Worm (Caenorhabditis elegans) whole organism, young adult: ENCODE measurements around the gene F45F2.9.
A peak's percentile ranks its signal among the peaks of the same experiment; 100 is the strongest.

Source experiments
- B0019.2 ChIP-seq: fragments of 200-800 bp; sonication (Bioruptor generic); conservative IDR thresholded peaks from 2 replicates; pipeline ENCODE4 v1.3.6; 2022; ENCODE audit warnings: missing genetic modification reagents, missing genetic modification characterization, missing compliant biosample characterization
- C06A6.2 ChIP-seq: fragments of 200-800 bp; sonication (Bioruptor generic); conservative IDR thresholded peaks from 2 replicates; pipeline ENCODE4 v1.3.6; 2022; ENCODE audit warnings: missing genetic modification characterization, missing compliant biosample characterization
- F39B2.1 ChIP-seq: fragments of 200-800 bp; sonication (Bioruptor generic); IDR thresholded peaks from 2 replicates; pipeline ENCODE4 v1.3.6; 2022; ENCODE audit warnings: missing genetic modification reagents, missing genetic modification characterization, missing compliant biosample characterization
- F49E8.2 ChIP-seq: sonication (generic microtip); optimal IDR thresholded peaks from 3 replicates; lab custom pipeline; 2017; ENCODE audit warnings: missing genetic modification characterization, mild to moderate bottlenecking, missing compliant biosample characterization, antibody characterized with exemption, moderate library complexity; ENCODE audit not compliant: insufficient read depth
- F57C9.4 ChIP-seq: sonication (generic microtip); optimal IDR thresholded peaks from 2 replicates; lab custom pipeline; 2017; ENCODE audit warnings: mild to moderate bottlenecking, missing genetic modification characterization, missing compliant biosample characterization
- K11D2.4 ChIP-seq: fragments of 200-800 bp; sonication (Bioruptor generic); IDR thresholded peaks from 2 replicates; pipeline ENCODE4 v1.3.6; 2022; ENCODE audit warnings: missing genetic modification reagents, missing genetic modification characterization, missing compliant biosample characterization
- K12H6.12 ChIP-seq: fragments of 200-800 bp; sonication (Bioruptor generic); optimal IDR thresholded peaks from 2 replicates; lab custom pipeline; 2018; ENCODE audit warnings: mild to moderate bottlenecking, missing genetic modification characterization, missing compliant biosample characterization
- T26A5.8 ChIP-seq: sonication (generic microtip); optimal IDR thresholded peaks from 2 replicates; lab custom pipeline; 2016; ENCODE audit warnings: missing genetic modification characterization, missing compliant biosample characterization
- Y53G8AR.9 ChIP-seq: fragments of 200-800 bp; sonication (Bioruptor generic); conservative IDR thresholded peaks from 2 replicates; pipeline ENCODE4 v1.3.6; 2022; ENCODE audit warnings: missing genetic modification reagents, missing genetic modification characterization, missing compliant biosample characterization
- Y67H2A.10 ChIP-seq: fragments of 200-800 bp; sonication (Bioruptor generic); conservative IDR thresholded peaks from 2 replicates; pipeline ENCODE4 v1.3.6; 2022; ENCODE audit warnings: missing genetic modification reagents, missing genetic modification characterization, missing compliant biosample characterization
- Y79H2A.3 ChIP-seq: fragments of 200-800 bp; sonication (Bioruptor generic); conservative IDR thresholded peaks from 2 replicates; pipeline ENCODE4 v1.3.6; 2022; ENCODE audit warnings: missing genetic modification reagents, missing genetic modification characterization, missing compliant biosample characterization
- Y95B8A.8 ChIP-seq: fragments of 200-800 bp; sonication (Bioruptor generic); IDR thresholded peaks from 2 replicates; pipeline ENCODE4 v1.3.6; 2022; ENCODE audit warnings: missing genetic modification reagents, missing genetic modification characterization, missing compliant biosample characterization
- atf-7 ChIP-seq: sonication (generic microtip); optimal IDR thresholded peaks from 2 replicates; lab custom pipeline; 2017; ENCODE audit warnings: mild to moderate bottlenecking, missing genetic modification characterization, missing compliant biosample characterization
- attf-5 ChIP-seq: fragments of 200-800 bp; sonication (Bioruptor generic); optimal IDR thresholded peaks from 2 replicates; lab custom pipeline; 2018; ENCODE audit warnings: mild to moderate bottlenecking, missing genetic modification characterization, missing compliant biosample characterization
- bed-1 ChIP-seq: fragments of 200-800 bp; sonication (Bioruptor generic); IDR thresholded peaks from 2 replicates; pipeline ENCODE4 v1.3.6; 2022; ENCODE audit warnings: missing genetic modification reagents, missing genetic modification characterization, missing compliant biosample characterization
- ccch-3 ChIP-seq: fragments of 200-800 bp; sonication (Bioruptor generic); optimal IDR thresholded peaks from 2 replicates; lab custom pipeline; 2018; ENCODE audit warnings: mild to moderate bottlenecking, missing genetic modification characterization, missing compliant biosample characterization
- cebp-1 ChIP-seq, 2 experiments: fragments of 200-800 bp in 1 of 2; sonication (Bioruptor generic) in 1 of 2; sonication (generic microtip) in 1 of 2; IDR thresholded peaks in 1 of 2; optimal IDR thresholded peaks in 1 of 2; 2 replicates each; pipeline versions ENCODE4 v1.3.6 to Lab custom; 2017 to 2022; ENCODE audit warnings: missing compliant biosample characterization in 2 of 2, missing genetic modification characterization in 2 of 2, mild to moderate bottlenecking in 1 of 2, missing genetic modification reagents in 1 of 2, moderate library complexity in 1 of 2
- ceh-27 ChIP-seq: fragments of 200-800 bp; sonication (Bioruptor generic); optimal IDR thresholded peaks from 2 replicates; lab custom pipeline; 2018; ENCODE audit warnings: mild to moderate bottlenecking, missing genetic modification characterization, moderate library complexity, missing compliant biosample characterization
- ceh-40 ChIP-seq: fragments of 200-800 bp; sonication (Bioruptor generic); IDR thresholded peaks from 2 replicates; pipeline ENCODE4 v1.3.6; 2022; ENCODE audit warnings: missing genetic modification characterization, missing compliant biosample characterization
- ceh-58 ChIP-seq: fragments of 200-800 bp; sonication (Bioruptor generic); IDR thresholded peaks from 2 replicates; pipeline ENCODE4 v1.3.6; 2022; ENCODE audit warnings: missing genetic modification characterization, missing compliant biosample characterization
- ceh-79 ChIP-seq: sonication (generic microtip); optimal IDR thresholded peaks from 2 replicates; lab custom pipeline; 2017; ENCODE audit warnings: mild to moderate bottlenecking, missing genetic modification characterization, missing compliant biosample characterization
- dpff-1 ChIP-seq: sonication (generic microtip); optimal IDR thresholded peaks from 2 replicates; lab custom pipeline; 2017; ENCODE audit warnings: mild to moderate bottlenecking, missing genetic modification characterization, missing compliant biosample characterization
- egl-44 ChIP-seq: fragments of 200-800 bp; sonication (Bioruptor generic); IDR thresholded peaks from 2 replicates; pipeline ENCODE4 v1.3.6; 2022; ENCODE audit warnings: missing genetic modification reagents, missing genetic modification characterization, missing compliant biosample characterization
- egrh-3 ChIP-seq: fragments of 200-800 bp; sonication (Bioruptor generic); IDR thresholded peaks from 2 replicates; pipeline ENCODE4 v1.3.6; 2022; ENCODE audit warnings: missing genetic modification reagents, missing genetic modification characterization, missing compliant biosample characterization
- ekl-4 ChIP-seq: fragments of 200-800 bp; sonication (Bioruptor generic); IDR thresholded peaks from 2 replicates; pipeline ENCODE4 v1.3.6; 2022; ENCODE audit warnings: missing genetic modification reagents, missing genetic modification characterization, missing compliant biosample characterization
- fkh-3 ChIP-seq: sonication (generic microtip); optimal IDR thresholded peaks from 2 replicates; lab custom pipeline; 2016; ENCODE audit warnings: mild to moderate bottlenecking, missing genetic modification characterization, missing compliant biosample characterization
- him-1 ChIP-seq: sonication (generic microtip); optimal IDR thresholded peaks from 2 replicates; lab custom pipeline; 2016; ENCODE audit warnings: missing genotype, missing genetic modification reagents, missing genetic modification characterization, missing compliant biosample characterization
- hmg-1.2 ChIP-seq: fragments of 200-800 bp; sonication (Bioruptor generic); IDR thresholded peaks from 2 replicates; pipeline ENCODE4 v1.3.6; 2022; ENCODE audit warnings: missing genetic modification reagents, missing genetic modification characterization, missing compliant biosample characterization
- lag-1 ChIP-seq: fragments of 200-800 bp; sonication (Bioruptor generic); IDR thresholded peaks from 2 replicates; pipeline ENCODE4 v1.3.6; 2022; ENCODE audit warnings: missing genetic modification reagents, missing genetic modification characterization, missing compliant biosample characterization
- let-526 ChIP-seq: fragments of 200-800 bp; sonication (Bioruptor generic); IDR thresholded peaks from 2 replicates; pipeline ENCODE4 v1.3.6; 2022; ENCODE audit warnings: missing genetic modification reagents, missing genetic modification characterization, missing compliant biosample characterization
- let-607 ChIP-seq, 2 experiments: fragments of 200-800 bp in 1 of 2; sonication (Bioruptor generic) in 1 of 2; sonication (generic microtip) in 1 of 2; optimal IDR thresholded peaks; 2 replicates each; lab custom pipeline; 2016 to 2018; ENCODE audit warnings: mild to moderate bottlenecking in 2 of 2, missing compliant biosample characterization in 2 of 2, missing genetic modification characterization in 2 of 2, moderate library complexity in 2 of 2, missing genotype in 1 of 2
- lin-54 ChIP-seq: fragments of 200-800 bp; sonication (Bioruptor generic); optimal IDR thresholded peaks from 2 replicates; lab custom pipeline; 2018; ENCODE audit warnings: mild to moderate bottlenecking, missing genetic modification characterization, missing compliant biosample characterization
- lsy-27 ChIP-seq: sonication (generic microtip); optimal IDR thresholded peaks from 2 replicates; lab custom pipeline; 2017; ENCODE audit warnings: missing genetic modification characterization, mild to moderate bottlenecking, missing compliant biosample characterization, antibody characterized with exemption, missing genotype, borderline replicate concordance; ENCODE audit not compliant: insufficient read depth
- madf-10 ChIP-seq: sonication (generic microtip); optimal IDR thresholded peaks from 2 replicates; lab custom pipeline; 2016; ENCODE audit warnings: mild to moderate bottlenecking, missing genetic modification characterization, missing compliant biosample characterization
- madf-3 ChIP-seq: fragments of 200-800 bp; sonication (Bioruptor generic); IDR thresholded peaks from 2 replicates; pipeline ENCODE4 v1.3.6; 2022; ENCODE audit warnings: missing genetic modification reagents, missing genetic modification characterization, missing compliant biosample characterization
- mes-4 ChIP-seq: sonication (generic microtip); optimal IDR thresholded peaks from 2 replicates; lab custom pipeline; 2016; ENCODE audit warnings: missing genotype, missing genetic modification characterization, missing compliant biosample characterization
- nfya-1 ChIP-seq: sonication (generic microtip); optimal IDR thresholded peaks from 2 replicates; lab custom pipeline; 2017; ENCODE audit warnings: antibody characterized with exemption, missing compliant biosample characterization, missing genetic modification characterization, borderline replicate concordance; ENCODE audit not compliant: insufficient read depth
- nhr-179 ChIP-seq: sonication (generic microtip); optimal IDR thresholded peaks from 2 replicates; lab custom pipeline; 2016; ENCODE audit warnings: mild to moderate bottlenecking, missing genetic modification characterization, missing compliant biosample characterization
- nhr-90 ChIP-seq: sonication (generic microtip); optimal IDR thresholded peaks from 2 replicates; lab custom pipeline; 2016; ENCODE audit warnings: missing genotype, mild to moderate bottlenecking, missing genetic modification characterization, missing compliant biosample characterization
- snpc-1.3 ChIP-seq: sonication (generic microtip); optimal IDR thresholded peaks from 2 replicates; lab custom pipeline; 2017; ENCODE audit warnings: missing genetic modification characterization, mild to moderate bottlenecking, missing compliant biosample characterization, antibody characterized with exemption, moderate library complexity, missing genotype, missing genetic modification reagents; ENCODE audit not compliant: insufficient read depth
- somi-1 ChIP-seq: fragments of 200-800 bp; sonication (Bioruptor generic); optimal IDR thresholded peaks from 2 replicates; lab custom pipeline; 2018; ENCODE audit warnings: mild to moderate bottlenecking, missing genetic modification characterization, missing compliant biosample characterization
- sptf-2 ChIP-seq: fragments of 200-800 bp; sonication (Bioruptor generic); optimal IDR thresholded peaks from 2 replicates; lab custom pipeline; 2018; ENCODE audit warnings: mild to moderate bottlenecking, missing genetic modification characterization, missing compliant biosample characterization
- xnd-1 ChIP-seq: sonication (generic microtip); optimal IDR thresholded peaks from 2 replicates; lab custom pipeline; 2016; ENCODE audit warnings: missing genotype, missing genetic modification reagents, missing genetic modification characterization, missing compliant biosample characterization
- zim-3 ChIP-seq: sonication (generic microtip); optimal IDR thresholded peaks from 2 replicates; lab custom pipeline; 2017; ENCODE audit warnings: mild to moderate bottlenecking, missing genetic modification characterization, moderate library complexity, missing compliant biosample characterization
- ztf-26 ChIP-seq: sonication (generic microtip); optimal IDR thresholded peaks from 2 replicates; lab custom pipeline; 2017; ENCODE audit warnings: missing genetic modification characterization, missing compliant biosample characterization
- ztf-28 ChIP-seq: fragments of 200-800 bp; sonication (Bioruptor generic); IDR thresholded peaks from 2 replicates; pipeline ENCODE4 v1.3.6; 2022; ENCODE audit warnings: missing genetic modification reagents, missing genetic modification characterization, missing compliant biosample characterization
- ztf-3 ChIP-seq: fragments of 200-800 bp; sonication (Bioruptor generic); optimal IDR thresholded peaks from 2 replicates; lab custom pipeline; 2018; ENCODE audit warnings: mild to moderate bottlenecking, missing genetic modification characterization, missing compliant biosample characterization

The F45F2.9 gene

ce11 chrV:8495965-8496364 lies 17.3 kb downstream of the F45F2.9 start (continued):
- peak; percentile 43 for TF ChIP-seq attf-5 (GFP tag; lab: Kevin White, UChicago)
- TF ChIP-seq Y95B8A.8 = 0 out of 2 replicates have a peak, but pooled peaks have one; percentile 77
- TF ChIP-seq mes-4 = no peak
- peak; percentile 46; the same call in 1 of the 2 replicates for TF ChIP-seq Y53G8AR.9 (GFP tag; lab: Robert Waterston, UW)
- no peak for TF ChIP-seq egrh-3
- no peak for TF ChIP-seq let-526 (GFP tag; lab: Robert Waterston, UW)
- no peak for TF ChIP-seq zim-3
- no peak for TF ChIP-seq cebp-1 (GFP tag; IDR thresholded peaks at IDR 0.05; lab: Robert Waterston, UW)
- peak; percentile 47 for TF ChIP-seq cebp-1 (tag; optimal IDR thresholded peaks at IDR 0.05; lab: Kevin White, UChicago)
- peak; percentile 29 for TF ChIP-seq lin-54 (GFP tag; lab: Kevin White, UChicago)
- peak; percentile 11 for TF ChIP-seq somi-1 (GFP tag; lab: Kevin White, UChicago)
- no peak for TF ChIP-seq let-607 (tag; optimal IDR thresholded peaks at IDR 0.05; lab: Kevin White, UChicago)
- no peak for TF ChIP-seq K12H6.12 (tag; lab: Kevin White, UChicago)
- peak; percentile 53 for TF ChIP-seq nhr-90 (tag; lab: Kevin White, UChicago)
- TF ChIP-seq xnd-1 = no peak
- TF ChIP-seq, all 124 proteins: peak for 47

ce11 chrV:8495106-8495505 lies 18.2 kb downstream of the F45F2.9 start:
- TF ChIP-seq Y95B8A.8 = no peak
- peak; percentile 60 for TF ChIP-seq hmg-1.2 (GFP tag; lab: Robert Waterston, UW)
- no peak for TF ChIP-seq F57C9.4 (tag; lab: Kevin White, UChicago)
- TF ChIP-seq F39B2.1 (GFP tag; lab: Robert Waterston, UW) = no peak
- TF ChIP-seq K11D2.4 = no peak
- no peak for TF ChIP-seq ztf-3
- no peak for TF ChIP-seq T26A5.8 (tag; lab: Kevin White, UChicago)
- no peak for TF ChIP-seq Y67H2A.10
- TF ChIP-seq lag-1 (GFP tag; lab: Robert Waterston, UW) = no peak
- TF ChIP-seq bed-1 (GFP tag; lab: Robert Waterston, UW) = no peak
- no peak for TF ChIP-seq dpff-1 (tag; lab: Kevin White, UChicago)
- TF ChIP-seq lsy-27 = no peak
- no peak for TF ChIP-seq ztf-26 (tag; lab: Kevin White, UChicago)
- no peak for TF ChIP-seq nhr-179 (tag; lab: Kevin White, UChicago)
- TF ChIP-seq nfya-1 (tag; lab: Kevin White, UChicago) = no peak
- peak; percentile 74 for TF ChIP-seq sptf-2 (GFP tag; lab: Kevin White, UChicago)
- TF ChIP-seq B0019.2 = no peak
- TF ChIP-seq atf-7 = no peak
- peak; percentile 56 for TF ChIP-seq nhr-90 (tag; lab: Kevin White, UChicago)
- no peak for TF ChIP-seq ztf-28 (GFP tag; lab: Robert Waterston, UW)
- no peak for TF ChIP-seq ceh-27 (GFP tag; lab: Kevin White, UChicago)
- no peak for TF ChIP-seq ceh-58 (GFP tag; lab: Robert Waterston, UW)
- 0 out of 2 replicates have a peak, but pooled peaks have one; percentile 34 for TF ChIP-seq egl-44 (GFP tag; lab: Robert Waterston, UW)
- no peak for TF ChIP-seq snpc-1.3
- no peak for TF ChIP-seq F49E8.2 (tag; lab: Kevin White, UChicago)
- peak; percentile 56 for TF ChIP-seq him-1
- TF ChIP-seq egrh-3 = no peak
- no peak for TF ChIP-seq madf-3 (GFP tag; lab: Robert Waterston, UW)
- no peak for TF ChIP-seq C06A6.2
- no peak for TF ChIP-seq ceh-79 (tag; lab: Kevin White, UChicago)
- TF ChIP-seq ekl-4 (GFP tag; lab: Robert Waterston, UW) = no peak
- TF ChIP-seq ccch-3 (GFP tag; lab: Kevin White, UChicago) = no peak
- no peak for TF ChIP-seq madf-10 (tag; lab: Kevin White, UChicago)
- peak; percentile 74; the same call in 1 of the 2 replicates for TF ChIP-seq ceh-40 (GFP tag; lab: Robert Waterston, UW)
- 0 out of 2 replicates have a peak, but pooled peaks have one; percentile 19 for TF ChIP-seq Y79H2A.3
- no peak for TF ChIP-seq fkh-3
